Worm (Caenorhabditis elegans): Measurements from ENCODE around the gene srh-231.

srh-231 gene

ce11 chrV:7381008-7381407 lies 29.0 kb upstream of the srh-231 start, which contains the start of gene C03G6.17:
C03G6.17 (minus strand) TSS chrV:7381108.
- TF ChIP-seq hmg-1.2 (GFP tag; IDR thresholded peaks at IDR 0.05) (no peak), pha-4 (tag; optimal IDR thresholded peaks at IDR 0.05) (no peak), ztf-22 (GFP tag; optimal IDR thresholded peaks at IDR 0.05) (no peak), ceh-100 (GFP tag; IDR thresholded peaks at IDR 0.05) (no peak), nfya-1 (tag; optimal IDR thresholded peaks at IDR 0.05; ENCODE audit: borderline replicate concordance, insufficient read depth) (no peak), mxl-1 (tag; optimal IDR thresholded peaks at IDR 0.05) (no peak), madf-6 (GFP tag; IDR thresholded peaks at IDR 0.05) (no peak), cebp-2 (GFP tag; IDR thresholded peaks at IDR 0.05) (no peak), rcor-1 (GFP tag; IDR thresholded peaks at IDR 0.05) (no peak), F57C9.4 (tag; optimal IDR thresholded peaks at IDR 0.05) (no peak), ZK185.1 (tag; optimal IDR thresholded peaks at IDR 0.05; ENCODE audit: poor library complexity, severe bottlenecking) (no peak), K12H6.12 (tag; optimal IDR thresholded peaks at IDR 0.05) (no peak), tlf-1 (GFP tag; optimal IDR thresholded peaks at IDR 0.05) (no peak), ccch-3 (GFP tag; optimal IDR thresholded peaks at IDR 0.05) (no peak), madf-10 (tag; optimal IDR thresholded peaks at IDR 0.05) (no peak), hmg-20 (GFP tag; IDR thresholded peaks at IDR 0.05) (no peak), mcd-1 (GFP tag; IDR thresholded peaks at IDR 0.05) (no peak), unc-130 (GFP tag; optimal IDR thresholded peaks at IDR 0.05) (no peak), sdz-38 (tag; optimal IDR thresholded peaks at IDR 0.05) (no peak), mes-4 (tag; optimal IDR thresholded peaks at IDR 0.05) (no peak)

DNA sequence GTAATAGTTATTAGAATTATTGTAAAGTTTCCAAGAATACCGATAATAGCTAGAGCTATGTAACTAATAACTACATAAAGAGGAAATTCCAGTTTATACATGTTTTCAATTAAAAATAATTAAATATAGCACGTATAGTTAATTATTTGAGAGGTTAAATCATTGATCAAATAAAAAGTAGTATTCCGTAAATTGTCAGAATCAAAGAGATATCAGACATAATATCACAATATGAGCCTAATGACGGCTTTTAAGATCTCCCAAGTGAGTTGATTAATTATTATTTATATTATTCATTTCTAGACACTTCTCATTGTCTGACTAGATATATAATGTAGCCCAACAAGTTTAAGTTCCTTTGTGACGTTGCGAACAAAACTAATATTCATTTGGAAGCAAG lies 27.3 kb upstream of the srh-231 start, which contains the start of gene srsx-24:
Gene srsx-24, minus strand, starts transcription at position 101 of the 400 bp plus-strand sequence.
- TF ChIP-seq bed-1 (GFP tag; IDR thresholded peaks at IDR 0.05) (no peak), madf-3 (GFP tag; IDR thresholded peaks at IDR 0.05) (no peak), lin-26 (GFP tag; IDR thresholded peaks at IDR 0.05) (no peak), nfya-2 (GFP tag; IDR thresholded peaks at IDR 0.05) (no peak), ztf-26 (tag; optimal IDR thresholded peaks at IDR 0.05) (no peak), ceh-100 (GFP tag; IDR thresholded peaks at IDR 0.05) (no peak), ccch-3 (GFP tag; optimal IDR thresholded peaks at IDR 0.05) (no peak), gei-17 (GFP tag; optimal IDR thresholded peaks at IDR 0.05) (no peak), sdz-38 (tag; optimal IDR thresholded peaks at IDR 0.05) (no peak), efl-1 (GFP tag; optimal IDR thresholded peaks at IDR 0.05) (no peak), ztf-25 (GFP tag; IDR thresholded peaks at IDR 0.05) (no peak), ztf-28 (GFP tag; IDR thresholded peaks at IDR 0.05) (no peak), somi-1 (GFP tag; optimal IDR thresholded peaks at IDR 0.05) (no peak), ceh-91 (GFP tag; IDR thresholded peaks at IDR 0.05) (no peak), egrh-3 (GFP tag; IDR thresholded peaks at IDR 0.05) (no peak)

ce11 chrV:7374090-7374489 lies 22.1 kb upstream of the srh-231 start, which contains the start of gene srx-56:
srx-56 (plus strand) TSS chrV:7374390.
- no peak for TF ChIP-seq fkh-3 (tag; optimal IDR thresholded peaks at IDR 0.05)
- no peak for TF ChIP-seq nhr-179 (tag; optimal IDR thresholded peaks at IDR 0.05)

DNA sequence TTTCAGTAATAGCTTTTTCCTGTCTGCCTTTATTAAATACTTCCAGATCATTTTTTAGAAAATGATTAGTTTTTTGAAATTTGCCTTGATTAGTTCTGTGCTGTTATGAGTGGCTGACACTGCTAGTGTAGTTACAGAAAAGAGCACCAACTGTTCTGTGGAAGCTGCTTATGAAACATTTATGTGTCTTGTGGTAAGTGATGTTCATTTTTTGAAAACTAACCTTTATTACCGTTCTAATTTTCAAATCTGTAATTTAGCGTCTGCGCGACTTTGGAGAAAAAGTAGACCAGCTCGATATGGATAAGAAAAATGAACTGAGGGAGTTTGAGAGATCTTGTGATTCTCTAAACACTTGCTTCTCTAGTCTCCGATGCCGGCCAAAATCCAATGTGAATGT lies 17.5 kb upstream of the srh-231 start, which contains the start of gene srj-14:
Gene srj-14, plus strand, starts transcription at position 131 of the 400 bp plus-strand sequence.
- TF ChIP-seq K12H6.12 (tag; optimal IDR thresholded peaks at IDR 0.05), result no peak
- TF ChIP-seq ztf-22 (GFP tag; optimal IDR thresholded peaks at IDR 0.05), result no peak
- no peak for TF ChIP-seq dox-1 (GFP tag; IDR thresholded peaks at IDR 0.05)
- TF ChIP-seq hmg-1.2 (GFP tag; IDR thresholded peaks at IDR 0.05), result no peak
- no peak for TF ChIP-seq egl-44 (GFP tag; IDR thresholded peaks at IDR 0.05)
- no peak for TF ChIP-seq ceh-100 (GFP tag; IDR thresholded peaks at IDR 0.05)
- TF ChIP-seq aptf-2 (GFP tag; conservative IDR thresholded peaks at IDR 0.05), result no peak
- no peak for TF ChIP-seq Y79H2A.3 (GFP tag; conservative IDR thresholded peaks at IDR 0.05)
- no peak for TF ChIP-seq lin-54 (GFP tag; optimal IDR thresholded peaks at IDR 0.05)
- TF ChIP-seq T07F8.4 (tag; optimal IDR thresholded peaks at IDR 0.05), result no peak
- no peak for TF ChIP-seq mcd-1 (GFP tag; IDR thresholded peaks at IDR 0.05)
- TF ChIP-seq nhr-90 (tag; optimal IDR thresholded peaks at IDR 0.05), result no peak
- no peak for TF ChIP-seq ccch-3 (GFP tag; optimal IDR thresholded peaks at IDR 0.05)
- TF ChIP-seq F57A8.1 (GFP tag; optimal IDR thresholded peaks at IDR 0.05), result no peak
- no peak for TF ChIP-seq somi-1 (GFP tag; optimal IDR thresholded peaks at IDR 0.05)
- no peak for TF ChIP-seq hlh-12 (tag; optimal IDR thresholded peaks at IDR 0.05)
- no peak for TF ChIP-seq madf-6 (GFP tag; IDR thresholded peaks at IDR 0.05)
- no peak for TF ChIP-seq attf-5 (GFP tag; optimal IDR thresholded peaks at IDR 0.05)
